Worm (Caenorhabditis elegans) whole organism, L3 larva: Measurements from ENCODE around the gene B0024.4.

Source experiments
- R02D3.7 ChIP-seq: fragments of 150-350 bp; optimal IDR thresholded peaks from 2 replicates; lab custom pipeline; 2014; ENCODE audit warnings: missing biosample characterization, missing genetic modification characterization
- ceh-16 ChIP-seq: sonication (generic microtip); optimal IDR thresholded peaks from 2 replicates; lab custom pipeline; 2017; ENCODE audit warnings: missing biosample characterization, missing genetic modification characterization
- fkh-10 ChIP-seq: sonication (generic microtip); optimal IDR thresholded peaks from 2 replicates; lab custom pipeline; 2017; ENCODE audit warnings: missing biosample characterization, missing genetic modification reagents, missing genetic modification characterization
- nhr-237 ChIP-seq: fragments of 150-350 bp; optimal IDR thresholded peaks from 2 replicates; lab custom pipeline; 2014; ENCODE audit warnings: missing biosample characterization, missing genetic modification characterization
- nhr-28 ChIP-seq: fragments of 150-350 bp; optimal IDR thresholded peaks from 2 replicates; lab custom pipeline; 2014; ENCODE audit warnings: missing biosample characterization, missing genetic modification characterization
- pqm-1 ChIP-seq: fragments of 150-350 bp; optimal IDR thresholded peaks from 2 replicates; lab custom pipeline; 2017; ENCODE audit warnings: missing biosample characterization, missing genetic modification characterization, inconsistent platforms
- sea-2 ChIP-seq: fragments of 150-350 bp; sonication (generic microtip); optimal IDR thresholded peaks from 4 replicates; lab custom pipeline; 2014; ENCODE audit warnings: missing biosample characterization, missing genetic modification reagents, missing genetic modification characterization
- skn-1 ChIP-seq: fragments of 150-350 bp; optimal IDR thresholded peaks from 2 replicates; lab custom pipeline; 2014; ENCODE audit warnings: missing biosample characterization, missing genetic modification characterization
- zag-1 ChIP-seq: fragments of 150-350 bp; optimal IDR thresholded peaks from 2 replicates; lab custom pipeline; 2014; ENCODE audit warnings: missing biosample characterization, missing genetic modification characterization

ce11 chrV:10323537-10323936, 26.3 kb downstream of the B0024.4 start:
- TF ChIP-seq skn-1 (no peak), fkh-10 (no peak), pqm-1 (tag; lab: Kevin White, UChicago) (no peak), zag-1 (tag; lab: Kevin White, UChicago) (no peak), sea-2 (GFP tag; lab: Kevin White, UChicago) (no peak), nhr-237 (tag; lab: Kevin White, UChicago) (no peak), ceh-16 (tag; lab: Kevin White, UChicago) (no peak), nhr-28 (tag; lab: Kevin White, UChicago) (no peak), R02D3.7 (tag; lab: Kevin White, UChicago) (no peak)
